Worm (Caenorhabditis elegans): Measurements from ENCODE around the gene nuo-4.

nuo-4 gene

ce11 chrIII:7203130-7203775 lies 44.6 kb upstream of the nuo-4 start:
- TF ChIP-seq nhr-25 (tag; optimal IDR thresholded peaks at IDR 0.05) (peak; percentile 58), nhr-43 (tag; optimal IDR thresholded peaks at IDR 0.05; ENCODE audit: poor library complexity, severe bottlenecking) (no peak), nhr-76 (tag; optimal IDR thresholded peaks at IDR 0.05) (no peak), R02D3.7 (tag; optimal IDR thresholded peaks at IDR 0.05) (no peak), lsy-12 (tag; optimal IDR thresholded peaks at IDR 0.05) (peak; percentile 5), ceh-28 (tag; optimal IDR thresholded peaks at IDR 0.05) (peak; percentile 49), elt-3 (tag; optimal IDR thresholded peaks at IDR 0.05) (peak in 1 of 3 experiments; percentile 44), nhr-23 (tag; optimal IDR thresholded peaks at IDR 0.05) (peak; percentile 68), jun-1 (tag; optimal IDR thresholded peaks at IDR 0.05) (no peak), fkh-2 (tag; optimal IDR thresholded peaks at IDR 0.05) (no peak)

- TF ChIP-seq ZK546.5 (tag; optimal IDR thresholded peaks at IDR 0.05) (no peak), nhr-23 (tag; optimal IDR thresholded peaks at IDR 0.05) (peak; percentile 89), nhr-43 (tag; optimal IDR thresholded peaks at IDR 0.05; ENCODE audit: poor library complexity, severe bottlenecking) (peak; percentile 62), nhr-25 (tag; optimal IDR thresholded peaks at IDR 0.05) (peak; percentile 80), elt-3 (tag; optimal IDR thresholded peaks at IDR 0.05) (peak in 1 of 3 experiments; percentile 47), nhr-11 (tag; optimal IDR thresholded peaks at IDR 0.05) (no peak)
Observed at ce11 chrIII:7201378-7202256, 43.0 kb upstream of the nuo-4 start, which contains the start of gene dpy-31. Gene dpy-31 (plus strand): TSS chrIII:7202206.

ce11 chrIII:7199467-7199866 lies 40.9 kb upstream of the nuo-4 start:
- TF ChIP-seq lsy-12 (tag; optimal IDR thresholded peaks at IDR 0.05) (no peak), ztf-4 (tag; optimal IDR thresholded peaks at IDR 0.05) (no peak), ama-1 (optimal IDR thresholded peaks at IDR 0.05) (no peak), sea-2 (GFP tag; optimal IDR thresholded peaks at IDR 0.05) (no peak), egl-5 (tag; optimal IDR thresholded peaks at IDR 0.05) (no peak), fos-1 (tag; optimal IDR thresholded peaks at IDR 0.05) (no peak), nhr-76 (tag; optimal IDR thresholded peaks at IDR 0.05) (no peak), zag-1 (tag; optimal IDR thresholded peaks at IDR 0.05) (no peak), nhr-77 (tag; optimal IDR thresholded peaks at IDR 0.05) (no peak), mml-1 (tag; optimal IDR thresholded peaks at IDR 0.05) (no peak), nhr-43 (tag; optimal IDR thresholded peaks at IDR 0.05; ENCODE audit: poor library complexity, severe bottlenecking) (peak; percentile 32), nhr-25 (tag; optimal IDR thresholded peaks at IDR 0.05) (peak; percentile 5), nhr-23 (tag; optimal IDR thresholded peaks at IDR 0.05) (peak; percentile 47), fkh-10 (GFP tag; optimal IDR thresholded peaks at IDR 0.05) (no peak), ZK546.5 (tag; optimal IDR thresholded peaks at IDR 0.05) (no peak), jun-1 (tag; optimal IDR thresholded peaks at IDR 0.05) (no peak), nhr-67 (tag; optimal IDR thresholded peaks at IDR 0.05) (no peak), ceh-9 (tag; optimal IDR thresholded peaks at IDR 0.05) (no peak), tbx-2 (tag; optimal IDR thresholded peaks at IDR 0.05) (no peak)

- TF ChIP-seq nhr-237 (tag; optimal IDR thresholded peaks at IDR 0.05) (no peak), tbx-2 (tag; optimal IDR thresholded peaks at IDR 0.05) (no peak), nhr-11 (tag; optimal IDR thresholded peaks at IDR 0.05) (no peak), nfya-1 (tag; optimal IDR thresholded peaks at IDR 0.05; ENCODE audit: insufficient read depth) (peak; percentile 64), ceh-9 (tag; optimal IDR thresholded peaks at IDR 0.05) (no peak), zag-1 (tag; optimal IDR thresholded peaks at IDR 0.05) (no peak), jun-1 (tag; optimal IDR thresholded peaks at IDR 0.05) (no peak), daf-12 (tag; optimal IDR thresholded peaks at IDR 0.05) (no peak), ama-1 (optimal IDR thresholded peaks at IDR 0.05) (no peak), lsy-12 (tag; optimal IDR thresholded peaks at IDR 0.05) (peak; percentile 7), hmg-11 (tag; optimal IDR thresholded peaks at IDR 0.05) (no peak), elt-3 (tag; optimal IDR thresholded peaks at IDR 0.05) (no peak), ceh-28 (tag; optimal IDR thresholded peaks at IDR 0.05) (no peak), fkh-2 (tag; optimal IDR thresholded peaks at IDR 0.05) (no peak), ztf-11 (tag; optimal IDR thresholded peaks at IDR 0.05) (no peak), fos-1 (tag; optimal IDR thresholded peaks at IDR 0.05) (no peak), elt-2 (tag; optimal IDR thresholded peaks at IDR 0.05) (no peak), nhr-23 (tag; optimal IDR thresholded peaks at IDR 0.05) (peak; percentile 45), nhr-28 (tag; optimal IDR thresholded peaks at IDR 0.05) (no peak), ceh-82 (tag; optimal IDR thresholded peaks at IDR 0.05) (no peak), R02D3.7 (tag; optimal IDR thresholded peaks at IDR 0.05) (no peak), eor-1 (tag; optimal IDR thresholded peaks at IDR 0.05) (no peak), pha-4 (tag; optimal IDR thresholded peaks at IDR 0.05) (peak; percentile 76), egl-27 (tag; optimal IDR thresholded peaks at IDR 0.05) (no peak), unc-62 (GFP tag; optimal IDR thresholded peaks at IDR 0.05) (no peak), lin-39 (tag; optimal IDR thresholded peaks at IDR 0.05) (no peak), snpc-4 (tag; optimal IDR thresholded peaks at IDR 0.05) (no peak), nhr-25 (tag; optimal IDR thresholded peaks at IDR 0.05) (peak; percentile 15), egl-5 (tag; optimal IDR thresholded peaks at IDR 0.05) (peak; percentile 3), nhr-67 (tag; optimal IDR thresholded peaks at IDR 0.05) (no peak), sea-2 (GFP tag; optimal IDR thresholded peaks at IDR 0.05) (no peak), nhr-76 (tag; optimal IDR thresholded peaks at IDR 0.05) (no peak), ceh-16 (tag; optimal IDR thresholded peaks at IDR 0.05) (no peak), fkh-10 (GFP tag; optimal IDR thresholded peaks at IDR 0.05) (no peak), lin-15B (tag; optimal IDR thresholded peaks at IDR 0.05) (peak; percentile 61)
Observed at ce11 chrIII:7198838-7199237, 40.2 kb upstream of the nuo-4 start, which contains the start of gene pfd-5. Gene pfd-5 (minus strand): TSS chrIII:7198884.

Data from whole organism, L3 larva.